Fruit fly (Drosophila melanogaster) whole organism, pupa: ENCODE data around the gene Obp19c.

ENCODE experiments used
- CG12605 ChIP-seq: fragments of 200-800 bp; sonication (Bioruptor generic); IDR thresholded peaks from 2 replicates; pipeline ENCODE4 v1.3.6; 2022; ENCODE audit warnings: missing biosample characterization, missing genetic modification characterization
- CG8159 ChIP-seq: fragments of 200-800 bp; sonication (Bioruptor generic); optimal IDR thresholded peaks from 3 replicates; lab custom pipeline; 2018; ENCODE audit warnings: missing biosample characterization, mild to moderate bottlenecking, missing genetic modification characterization, moderate library complexity
- Pif1B ChIP-seq: fragments of 200-800 bp; sonication (Bioruptor generic); optimal IDR thresholded peaks from 3 replicates; lab custom pipeline; 2016; ENCODE audit warnings: missing biosample characterization, missing genetic modification characterization
- Snoo ChIP-seq: fragments of 200-800 bp; sonication (Bioruptor generic); optimal IDR thresholded peaks from 3 replicates; lab custom pipeline; 2017; ENCODE audit warnings: missing biosample characterization, mild to moderate bottlenecking, missing genetic modification characterization, inconsistent platforms

- TF ChIP-seq CG8159 (tag; lab: Kevin White, UChicago) = no peak
- TF ChIP-seq Snoo (tag; lab: Kevin White, UChicago) = no peak
- no peak for TF ChIP-seq CG12605 (GFP tag; lab: Robert Waterston, UW)
- TF ChIP-seq Pif1B (GFP tag; lab: Kevin White, UChicago) = no peak
Measured at dm6 chrX:20391230-20391629, 27.5 kb downstream of the Obp19c start.
